Fruit fly (Drosophila melanogaster) whole organism, embryonic: Measurements from ENCODE around the gene CG7912.

ENCODE experiments used
- CG10147 ChIP-seq: fragments of 200-800 bp; sonication (Bioruptor generic); optimal IDR thresholded peaks from 2 replicates; lab custom pipeline; 2019; ENCODE audit warnings: missing biosample characterization, mild to moderate bottlenecking, missing genetic modification characterization, moderate library complexity
- CG17612 ChIP-seq: fragments of 200-800 bp; sonication (Bioruptor generic); IDR thresholded peaks from 2 replicates; pipeline ENCODE4 v1.3.6; 2022; ENCODE audit warnings: missing biosample characterization, missing genetic modification characterization
- CG17829 ChIP-seq: fragments of 200-800 bp; optimal IDR thresholded peaks from 2 replicates; lab custom pipeline; 2019; ENCODE audit warnings: missing biosample characterization, mild to moderate bottlenecking, missing genetic modification characterization, moderate library complexity
- CG3407 ChIP-seq: fragments of 200-800 bp; sonication (Bioruptor generic); optimal IDR thresholded peaks from 2 replicates; lab custom pipeline; 2018; ENCODE audit warnings: missing biosample characterization, mild to moderate bottlenecking, missing genetic modification characterization
- CG8290 ChIP-seq, 3 experiments: fragments of 200-800 bp; sonication (Bioruptor generic); optimal IDR thresholded peaks; 2 replicates each; lab custom pipeline; 2016 to 2019; ENCODE audit warnings: missing biosample characterization in 3 of 3, missing genetic modification characterization in 3 of 3, mild to moderate bottlenecking in 2 of 3, moderate library complexity in 1 of 3
- CG9817 ChIP-seq: fragments of 200-800 bp; sonication (Bioruptor generic); optimal IDR thresholded peaks from 2 replicates; lab custom pipeline; 2018; ENCODE audit warnings: missing biosample characterization, mild to moderate bottlenecking, missing genetic modification characterization, moderate library complexity
- Fer2 ChIP-seq: fragments of 200-800 bp; sonication (Bioruptor generic); optimal IDR thresholded peaks from 2 replicates; lab custom pipeline; 2018; ENCODE audit warnings: missing biosample characterization, mild to moderate bottlenecking, missing genetic modification characterization, moderate library complexity
- Gug ChIP-seq: fragments of 200-800 bp; sonication (Bioruptor generic); IDR thresholded peaks from 4 replicates; pipeline ENCODE4 v1.3.6; 2022; ENCODE audit warnings: missing biosample characterization, missing genetic modification characterization
- Kr ChIP-seq: fragments of 200-800 bp; sonication (Bioruptor generic); optimal IDR thresholded peaks from 2 replicates; lab custom pipeline; 2017; ENCODE audit warnings: missing biosample characterization, mild to moderate bottlenecking, missing genetic modification characterization
- Xrp1 ChIP-seq: fragments of 200-800 bp; sonication (Bioruptor generic); IDR thresholded peaks from 2 replicates; pipeline ENCODE4 v1.3.6; 2022; ENCODE audit warnings: missing biosample characterization, missing genetic modification characterization
- ara ChIP-seq: fragments of 200-800 bp; sonication (Bioruptor generic); IDR thresholded peaks from 2 replicates; pipeline ENCODE4 v1.3.6; 2022; ENCODE audit warnings: missing biosample characterization, missing genetic modification characterization
- corto ChIP-seq: fragments of 200-800 bp; sonication (Bioruptor generic); optimal IDR thresholded peaks from 2 replicates; lab custom pipeline; 2016; ENCODE audit warnings: missing biosample characterization, mild to moderate bottlenecking, missing genetic modification characterization, moderate library complexity
- usp ChIP-seq: fragments of >200 bp; optimal IDR thresholded peaks from 2 replicates; lab custom pipeline; 2017; ENCODE audit warnings: missing biosample characterization, missing genetic modification characterization

DNA sequence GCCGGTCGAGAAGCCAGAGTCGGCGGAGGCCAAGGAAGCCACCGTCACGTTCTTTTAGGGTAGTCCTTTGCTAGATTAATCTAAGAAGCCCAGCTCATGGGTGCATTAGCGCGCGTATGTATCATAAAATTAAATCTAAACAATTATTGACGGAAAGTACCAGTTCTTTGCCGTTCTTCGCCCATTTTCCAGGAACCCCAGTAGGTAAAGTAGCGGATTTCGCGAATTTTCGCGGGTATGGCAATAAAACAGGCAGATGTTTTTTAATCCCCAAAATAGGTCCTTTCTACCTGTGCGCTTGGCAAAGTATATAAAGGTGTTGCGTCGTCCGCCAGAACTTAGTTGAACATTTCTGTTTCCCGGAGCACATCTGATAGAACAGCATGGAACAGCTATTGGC is 31.9 kb upstream of the CG7912 start:
- no peak for TF ChIP-seq CG17612 (GFP tag; lab: Robert Waterston, UW)
- no peak for TF ChIP-seq usp (GFP tag; lab: Kevin White, UChicago)
- no peak for TF ChIP-seq Kr (GFP tag; lab: Kevin White, UChicago)
- TF ChIP-seq Xrp1 (GFP tag; lab: Robert Waterston, UW) = no peak
- TF ChIP-seq CG9817 (tag; lab: Kevin White, UChicago) = no peak
- no peak for TF ChIP-seq CG17829 (tag; lab: Kevin White, UChicago)
- no peak for TF ChIP-seq CG8290 (GFP tag; optimal IDR thresholded peaks at IDR 0.05; lab: Kevin White, UChicago)
- TF ChIP-seq CG8290 (tag; optimal IDR thresholded peaks at IDR 0.05; lab: Kevin White, UChicago) = no peak
- no peak for TF ChIP-seq CG3407
- TF ChIP-seq Fer2 = no peak
- TF ChIP-seq CG10147 (GFP tag; lab: Kevin White, UChicago) = no peak
- no peak for TF ChIP-seq Gug (GFP tag; lab: Robert Waterston, UW)
- TF ChIP-seq ara = no peak
- TF ChIP-seq corto (GFP tag; lab: Kevin White, UChicago) = no peak
